Worm (Caenorhabditis elegans) whole organism, L4/young adult: ENCODE data around the gene str-85.

Experiments
- W03F9.2 ChIP-seq: fragments of 150-350 bp; optimal IDR thresholded peaks from 2 replicates; lab custom pipeline; 2014; ENCODE audit warnings: missing biosample characterization, missing genetic modification characterization
- him-1 ChIP-seq: sonication (generic microtip); optimal IDR thresholded peaks from 2 replicates; lab custom pipeline; 2016; ENCODE audit warnings: missing genotype, missing genetic modification reagents, missing genetic modification characterization, missing compliant biosample characterization

- no peak for TF ChIP-seq him-1 (tag; lab: Kevin White, UChicago)
- no peak for TF ChIP-seq W03F9.2
Measured at ce11 chrV:8937476-8938249, 48.0 kb downstream of the str-85 start.
